Fruit fly (Drosophila melanogaster) whole organism, embryonic: ENCODE data around the gene Gfat2.

Experiments used
- CG12942 ChIP-seq: fragments of 200-800 bp; sonication (Bioruptor generic); optimal IDR thresholded peaks from 3 replicates; lab custom pipeline; 2016; ENCODE audit warnings: missing biosample characterization, missing genetic modification characterization
- CG1602 ChIP-seq: fragments of 200-800 bp; sonication (Bioruptor generic); optimal IDR thresholded peaks from 3 replicates; lab custom pipeline; 2016; ENCODE audit warnings: missing biosample characterization, missing genetic modification characterization
- CG3995 ChIP-seq: fragments of 200-800 bp; sonication (Bioruptor generic); optimal IDR thresholded peaks from 3 replicates; lab custom pipeline; 2016; ENCODE audit warnings: missing biosample characterization, missing genetic modification characterization
- CG9437 ChIP-seq: fragments of 200-800 bp; sonication (Bioruptor generic); optimal IDR thresholded peaks from 2 replicates; lab custom pipeline; 2018; ENCODE audit warnings: missing biosample characterization, mild to moderate bottlenecking, missing genetic modification characterization
- CG9876 ChIP-seq: fragments of 200-800 bp; sonication (Bioruptor generic); optimal IDR thresholded peaks from 2 replicates; lab custom pipeline; 2016; ENCODE audit warnings: missing biosample characterization, missing genetic modification characterization
- HHEX ChIP-seq: fragments of 200-800 bp; sonication (Bioruptor generic); optimal IDR thresholded peaks from 3 replicates; lab custom pipeline; 2017; ENCODE audit warnings: missing biosample characterization, mild to moderate bottlenecking, missing genetic modification characterization, missing genetic modification reagents
- Ptx1 ChIP-seq: fragments of 200-800 bp; sonication (Bioruptor generic); IDR thresholded peaks from 2 replicates; pipeline ENCODE4 v1.3.6; 2022; ENCODE audit warnings: missing biosample characterization, missing genetic modification characterization
- so ChIP-seq: fragments of 200-800 bp; sonication (Bioruptor generic); IDR thresholded peaks from 3 replicates; pipeline ENCODE4 v1.3.6; 2022; ENCODE audit warnings: missing biosample characterization, missing genetic modification characterization

dm6 chr3R:28375785-28376184 is 36.2 kb upstream of the Gfat2 start:
- TF ChIP-seq CG9876 (GFP tag; lab: Kevin White, UChicago) (no peak), Ptx1 (GFP tag; lab: Robert Waterston, UW) (no peak), CG3995 (GFP tag; lab: Kevin White, UChicago) (no peak), so (GFP tag; lab: Robert Waterston, UW) (no peak), CG1602 (GFP tag; lab: Kevin White, UChicago) (no peak), CG12942 (GFP tag; lab: Kevin White, UChicago) (no peak), CG9437 (GFP tag; lab: Kevin White, UChicago) (no peak), HHEX (GFP tag; lab: Kevin White, UChicago) (no peak)
